Fruit fly (Drosophila melanogaster) whole organism, embryonic: Measurements from ENCODE around the gene CG12507.

Experiments
- CG10147 ChIP-seq: fragments of 200-800 bp; sonication (Bioruptor generic); optimal IDR thresholded peaks from 2 replicates; lab custom pipeline; 2019; ENCODE audit warnings: missing biosample characterization, mild to moderate bottlenecking, missing genetic modification characterization, moderate library complexity
- CG10321 ChIP-seq: fragments of 200-800 bp; sonication (Bioruptor generic); IDR thresholded peaks from 2 replicates; pipeline ENCODE4 v1.3.6; 2022; ENCODE audit warnings: missing biosample characterization, missing genetic modification characterization
- CG10431 ChIP-seq: fragments of 200-800 bp; sonication (Bioruptor generic); optimal IDR thresholded peaks from 3 replicates; lab custom pipeline; 2018; ENCODE audit warnings: missing biosample characterization, mild to moderate bottlenecking, missing genetic modification characterization
- CG10565 ChIP-seq: fragments of 200-800 bp; sonication (Bioruptor generic); optimal IDR thresholded peaks from 3 replicates; lab custom pipeline; 2016; ENCODE audit warnings: missing biosample characterization, mild to moderate bottlenecking, missing genetic modification characterization
- CG12299 ChIP-seq: fragments of 200-800 bp; sonication (Bioruptor generic); optimal IDR thresholded peaks from 2 replicates; lab custom pipeline; 2018; ENCODE audit warnings: missing biosample characterization, mild to moderate bottlenecking, missing genetic modification characterization
- CG13424 ChIP-seq: fragments of 200-800 bp; sonication (Bioruptor generic); optimal IDR thresholded peaks from 2 replicates; lab custom pipeline; 2019; ENCODE audit warnings: missing biosample characterization, mild to moderate bottlenecking, missing genetic modification characterization, moderate library complexity
- CG16863 ChIP-seq: fragments of 200-800 bp; sonication (Bioruptor generic); optimal IDR thresholded peaks from 3 replicates; lab custom pipeline; 2016; ENCODE audit warnings: missing biosample characterization, missing genetic modification characterization
- CG17912 ChIP-seq: fragments of 200-800 bp; sonication (Bioruptor generic); optimal IDR thresholded peaks from 2 replicates; lab custom pipeline; 2018; ENCODE audit warnings: missing biosample characterization, mild to moderate bottlenecking, missing genetic modification characterization
- CG3065 ChIP-seq: fragments of 200-800 bp; sonication (Bioruptor generic); optimal IDR thresholded peaks from 2 replicates; lab custom pipeline; 2016; ENCODE audit warnings: missing biosample characterization, missing genetic modification characterization
- CG4854 ChIP-seq: fragments of 200-800 bp; sonication (Bioruptor generic); optimal IDR thresholded peaks from 2 replicates; lab custom pipeline; 2016; ENCODE audit warnings: missing biosample characterization, missing genetic modification characterization, inconsistent platforms
- CG6813 ChIP-seq: fragments of 200-800 bp; sonication (Bioruptor generic); optimal IDR thresholded peaks from 2 replicates; lab custom pipeline; 2017; ENCODE audit warnings: missing biosample characterization, missing genetic modification characterization, mild to moderate bottlenecking, moderate library complexity, missing genetic modification reagents
- CG6854 ChIP-seq: fragments of 200-800 bp; sonication (Bioruptor generic); optimal IDR thresholded peaks from 3 replicates; lab custom pipeline; 2017; ENCODE audit warnings: missing biosample characterization, mild to moderate bottlenecking, missing genetic modification characterization
- CG7745 ChIP-seq: fragments of 200-800 bp; sonication (Bioruptor generic); optimal IDR thresholded peaks from 2 replicates; lab custom pipeline; 2018; ENCODE audit warnings: missing biosample characterization, mild to moderate bottlenecking, missing genetic modification characterization, moderate library complexity
- CG8089 ChIP-seq: fragments of 200-800 bp; sonication (Bioruptor generic); optimal IDR thresholded peaks from 3 replicates; lab custom pipeline; 2016; ENCODE audit warnings: missing biosample characterization, missing genetic modification characterization
- CG8290 ChIP-seq, 3 experiments: fragments of 200-800 bp; sonication (Bioruptor generic); optimal IDR thresholded peaks; 2 replicates each; lab custom pipeline; 2016 to 2019; ENCODE audit warnings: missing biosample characterization in 3 of 3, missing genetic modification characterization in 3 of 3, mild to moderate bottlenecking in 2 of 3, moderate library complexity in 1 of 3
- CG8359 ChIP-seq: fragments of 200-800 bp; sonication (Bioruptor generic); optimal IDR thresholded peaks from 2 replicates; lab custom pipeline; 2017; ENCODE audit warnings: missing biosample characterization, mild to moderate bottlenecking, missing genetic modification characterization, borderline replicate concordance
- CG8765 ChIP-seq: fragments of 200-800 bp; sonication (Bioruptor generic); IDR thresholded peaks from 2 replicates; pipeline ENCODE4 v1.3.6; 2022; ENCODE audit warnings: missing biosample characterization, missing genetic modification characterization
- CG8924 ChIP-seq: fragments of 200-800 bp; optimal IDR thresholded peaks from 3 replicates; lab custom pipeline; 2019; ENCODE audit warnings: missing biosample characterization, mild to moderate bottlenecking, missing genetic modification characterization, moderate library complexity
- Doc3 ChIP-seq: fragments of 200-800 bp; sonication (Bioruptor generic); IDR thresholded peaks from 3 replicates; pipeline ENCODE4 v1.3.6; 2022; ENCODE audit warnings: missing biosample characterization, missing genetic modification characterization; ENCODE audit not compliant: partially characterized antibody
- Drgx ChIP-seq: fragments of 200-800 bp; sonication (Bioruptor generic); IDR thresholded peaks from 2 replicates; pipeline ENCODE4 v1.3.6; 2022; ENCODE audit warnings: missing biosample characterization, missing genetic modification characterization
- Eip74EF ChIP-seq, 2 experiments: fragments of 200-800 bp in 1 of 2; fragments of >200 bp in 1 of 2; sonication (Bioruptor generic) in 1 of 2; optimal IDR thresholded peaks; 2 replicates each; lab custom pipeline; 2017 to 2019; ENCODE audit warnings: missing biosample characterization in 2 of 2, missing genetic modification characterization in 2 of 2, mild to moderate bottlenecking in 1 of 2, moderate library complexity in 1 of 2
- H2.0 ChIP-seq: fragments of 200-800 bp; sonication (Bioruptor generic); IDR thresholded peaks from 2 replicates; pipeline ENCODE4 v1.3.6; 2022; ENCODE audit warnings: missing biosample characterization, missing genetic modification characterization
- HLH4C ChIP-seq: fragments of 200-800 bp; sonication (Bioruptor generic); IDR thresholded peaks from 3 replicates; pipeline ENCODE4 v1.3.6; 2022; ENCODE audit warnings: missing biosample characterization, missing genetic modification characterization; ENCODE audit not compliant: partially characterized antibody
- HLHmδ ChIP-seq: fragments of 200-800 bp; sonication (Bioruptor generic); optimal IDR thresholded peaks from 2 replicates; lab custom pipeline; 2018; ENCODE audit warnings: missing biosample characterization, mild to moderate bottlenecking, missing genetic modification characterization, moderate library complexity
- Hr3 ChIP-seq: fragments of 200-800 bp; sonication (Bioruptor generic); optimal IDR thresholded peaks from 3 replicates; lab custom pipeline; 2016; ENCODE audit warnings: missing biosample characterization, missing genetic modification characterization
- Hsf ChIP-seq: fragments of 200-800 bp; sonication (Bioruptor generic); optimal IDR thresholded peaks from 3 replicates; lab custom pipeline; 2016; ENCODE audit warnings: missing biosample characterization, missing genetic modification characterization
- Lpt ChIP-seq: fragments of >200 bp; optimal IDR thresholded peaks from 2 replicates; lab custom pipeline; 2018; ENCODE audit warnings: missing biosample characterization, missing genetic modification characterization
- Oli ChIP-seq: fragments of 200-800 bp; sonication (Bioruptor generic); optimal IDR thresholded peaks from 2 replicates; lab custom pipeline; 2018; ENCODE audit warnings: missing biosample characterization, mild to moderate bottlenecking, missing genetic modification characterization, moderate library complexity
- Optix ChIP-seq: fragments of 200-800 bp; sonication (Bioruptor generic); IDR thresholded peaks from 3 replicates; pipeline ENCODE4 v1.3.6; 2022; ENCODE audit warnings: missing biosample characterization, missing genetic modification characterization
- Rx ChIP-seq: fragments of 200-800 bp; sonication (Bioruptor generic); IDR thresholded peaks from 2 replicates; pipeline ENCODE4 v1.3.6; 2022; ENCODE audit warnings: missing biosample characterization, missing genetic modification characterization
- ac ChIP-seq: fragments of 200-800 bp; sonication (Bioruptor generic); optimal IDR thresholded peaks from 3 replicates; lab custom pipeline; 2017; ENCODE audit warnings: missing biosample characterization, mild to moderate bottlenecking, missing genetic modification characterization
- exex ChIP-seq: fragments of 200-800 bp; sonication (Bioruptor generic); optimal IDR thresholded peaks from 4 replicates; lab custom pipeline; 2018; ENCODE audit warnings: missing biosample characterization, mild to moderate bottlenecking, missing genetic modification characterization, moderate library complexity
- fru ChIP-seq: fragments of >200 bp; optimal IDR thresholded peaks from 2 replicates; lab custom pipeline; 2017
- gce ChIP-seq: fragments of 200-800 bp; sonication (Bioruptor generic); IDR thresholded peaks from 3 replicates; pipeline ENCODE4 v1.3.6; 2022; ENCODE audit warnings: missing biosample characterization, missing genetic modification characterization
- gcm2 ChIP-seq: fragments of 200-800 bp; sonication (Bioruptor generic); optimal IDR thresholded peaks from 2 replicates; lab custom pipeline; 2016; ENCODE audit warnings: missing biosample characterization, missing genetic modification characterization
- gem ChIP-seq: fragments of 200-800 bp; sonication (Bioruptor generic); optimal IDR thresholded peaks from 2 replicates; lab custom pipeline; 2019; ENCODE audit warnings: missing biosample characterization, mild to moderate bottlenecking, missing genetic modification characterization, moderate library complexity
- gt ChIP-seq: fragments of 200-800 bp; sonication (Bioruptor generic); IDR thresholded peaks from 2 replicates; pipeline ENCODE4 v1.3.6; 2022; ENCODE audit warnings: missing biosample characterization, missing genetic modification characterization
- inv ChIP-seq: fragments of 200-800 bp; sonication (Bioruptor generic); IDR thresholded peaks from 2 replicates; pipeline ENCODE4 v1.3.6; 2022; ENCODE audit warnings: missing biosample characterization, missing genetic modification characterization; ENCODE audit not compliant: partially characterized antibody
- jing ChIP-seq: fragments of 200-800 bp; sonication (Bioruptor generic); optimal IDR thresholded peaks from 2 replicates; lab custom pipeline; 2018; ENCODE audit warnings: missing biosample characterization, mild to moderate bottlenecking, missing genetic modification characterization
- jumu ChIP-seq: fragments of 200-800 bp; sonication (Bioruptor generic); optimal IDR thresholded peaks from 3 replicates; lab custom pipeline; 2016; ENCODE audit warnings: missing biosample characterization, missing genetic modification characterization
- nom ChIP-seq: fragments of 200-800 bp; sonication (Bioruptor generic); optimal IDR thresholded peaks from 2 replicates; lab custom pipeline; 2017; ENCODE audit warnings: missing biosample characterization, missing genetic modification characterization, mild to moderate bottlenecking, moderate library complexity, missing genetic modification reagents
- org-1 ChIP-seq: fragments of 200-800 bp; sonication (Bioruptor generic); optimal IDR thresholded peaks from 2 replicates; lab custom pipeline; 2017; ENCODE audit warnings: missing biosample characterization, missing genetic modification characterization
- pnt ChIP-seq: fragments of 200-800 bp; sonication (Bioruptor generic); optimal IDR thresholded peaks from 3 replicates; lab custom pipeline; 2016; ENCODE audit warnings: missing biosample characterization, missing genetic modification characterization
- prd ChIP-seq, 3 experiments: fragments of >200 bp in 2 of 3; fragments of 200-800 bp in 1 of 3; sonication (Bioruptor generic) in 1 of 3; optimal IDR thresholded peaks in 2 of 3; IDR thresholded peaks in 1 of 3; 2 replicates in 2 of 3; 3 replicates in 1 of 3; pipeline versions ENCODE4 v1.3.6 to Lab custom; 2017 to 2022; ENCODE audit warnings: missing biosample characterization in 1 of 3, missing genetic modification characterization in 1 of 3
- salm ChIP-seq: fragments of 200-800 bp; sonication (Bioruptor generic); optimal IDR thresholded peaks from 2 replicates; lab custom pipeline; 2018; ENCODE audit warnings: missing biosample characterization, mild to moderate bottlenecking, missing genetic modification characterization
- shn ChIP-seq: fragments of 200-800 bp; sonication (Bioruptor generic); optimal IDR thresholded peaks from 3 replicates; lab custom pipeline; 2016; ENCODE audit warnings: missing biosample characterization, missing genetic modification characterization
- unc-4 ChIP-seq: fragments of 200-800 bp; sonication (Bioruptor generic); IDR thresholded peaks from 2 replicates; pipeline ENCODE4 v1.3.6; 2022; ENCODE audit warnings: missing biosample characterization, missing genetic modification characterization; ENCODE audit not compliant: partially characterized antibody
- unpg ChIP-seq: fragments of 200-800 bp; sonication (Bioruptor generic); optimal IDR thresholded peaks from 3 replicates; lab custom pipeline; 2018; ENCODE audit warnings: missing biosample characterization, mild to moderate bottlenecking, missing genetic modification characterization, moderate library complexity

Gene CG12507

DNA sequence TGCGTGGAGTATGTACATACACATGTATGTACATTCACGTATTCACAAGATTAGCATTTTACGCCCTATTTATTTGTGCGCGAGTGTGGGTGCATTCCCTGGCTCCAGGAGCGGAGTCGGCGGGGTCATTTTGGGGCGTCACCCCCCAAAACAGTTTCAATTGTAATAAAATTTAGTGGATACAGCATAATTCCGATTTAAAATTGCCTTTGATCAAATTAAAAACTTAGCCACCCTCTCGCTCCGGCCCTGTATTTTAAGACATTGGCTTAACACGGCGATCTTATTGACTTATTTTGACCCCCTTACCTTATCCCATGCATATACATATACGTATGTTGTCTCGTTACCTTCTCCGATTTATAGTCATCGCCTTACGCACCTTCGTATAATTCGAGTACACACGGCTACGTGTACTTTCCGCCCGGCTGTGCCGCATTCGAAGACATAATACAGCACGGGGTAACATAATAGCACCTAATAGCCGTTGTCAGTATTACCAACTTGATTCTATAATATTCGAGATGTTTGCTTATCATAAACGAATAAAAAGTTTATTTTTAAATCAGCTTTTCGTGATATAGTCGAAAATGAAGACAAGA, 13.1 kb upstream of the CG12507 start (continued):
- peak; percentile 32 for TF ChIP-seq CG6854
- 0 out of 2 replicates have a peak, but pooled peaks have one; percentile 36 for TF ChIP-seq inv (GFP tag; lab: Robert Waterston, UW)
- peak; percentile 94 for TF ChIP-seq pnt (GFP tag; lab: Kevin White, UChicago)
- no peak for TF ChIP-seq prd (optimal IDR thresholded peaks at IDR 0.05; lab: Kevin White, UChicago)
- peak; percentile 95 for TF ChIP-seq prd (GFP tag; IDR thresholded peaks at IDR 0.05; lab: Robert Waterston, UW)
- TF ChIP-seq Rx (GFP tag; lab: Robert Waterston, UW), result peak; percentile 81
- TF ChIP-seq shn, result peak; percentile 73
- peak; percentile 64 for TF ChIP-seq CG16863 (GFP tag; lab: Kevin White, UChicago)
- no peak for TF ChIP-seq CG7745 (tag; lab: Kevin White, UChicago)
- peak; percentile 70 for TF ChIP-seq jing
- peak; percentile 82 for TF ChIP-seq Oli (tag; lab: Kevin White, UChicago)
- TF ChIP-seq CG10321 (GFP tag; lab: Robert Waterston, UW), result peak; percentile 60
- peak; percentile 80 for TF ChIP-seq org-1 (GFP tag; lab: Kevin White, UChicago)
- peak; percentile 36 for TF ChIP-seq CG4854 (GFP tag; lab: Kevin White, UChicago)
- peak; percentile 54 for TF ChIP-seq CG8924
- TF ChIP-seq gem, result peak; percentile 81
- no peak for TF ChIP-seq Lpt (GFP tag; lab: Kevin White, UChicago)
- peak; percentile 68 for TF ChIP-seq unpg
- TF ChIP-seq CG8359, result peak; percentile 60

- peak; percentile 73 for TF ChIP-seq H2.0 (GFP tag; lab: Robert Waterston, UW)
- peak; percentile 87 for TF ChIP-seq Drgx (GFP tag; lab: Robert Waterston, UW)
- TF ChIP-seq CG17912, result peak; percentile 80
- peak; percentile 10 for TF ChIP-seq jumu
- TF ChIP-seq HLH4C (GFP tag; lab: Robert Waterston, UW), result no peak
- peak; percentile 82 for TF ChIP-seq ac (GFP tag; lab: Kevin White, UChicago)
- TF ChIP-seq exex, result peak; percentile 34
- TF ChIP-seq Eip74EF (GFP tag; optimal IDR thresholded peaks at IDR 0.05; lab: Kevin White, UChicago), result peak in 1 of 2 experiments; percentile 79
- TF ChIP-seq CG8290 (GFP tag; optimal IDR thresholded peaks at IDR 0.05; lab: Kevin White, UChicago), result peak; percentile 27
- peak; percentile 63 to 79 for TF ChIP-seq CG8290 (tag; optimal IDR thresholded peaks at IDR 0.05; lab: Kevin White, UChicago)
- TF ChIP-seq CG10565 (GFP tag; lab: Kevin White, UChicago), result no peak
- peak; percentile 89 for TF ChIP-seq gem
- TF ChIP-seq CG6813 (GFP tag; lab: Kevin White, UChicago), result peak; percentile 96
- TF ChIP-seq Optix (GFP tag; lab: Robert Waterston, UW), result peak; percentile 76
- TF ChIP-seq HLHmδ (GFP tag; lab: Kevin White, UChicago), result no peak
- TF ChIP-seq Hsf (GFP tag; lab: Kevin White, UChicago), result peak; percentile 64
- TF ChIP-seq CG3065 (GFP tag; lab: Kevin White, UChicago), result no peak
- no peak for TF ChIP-seq gcm2 (GFP tag; lab: Kevin White, UChicago)
- TF ChIP-seq salm (tag; lab: Kevin White, UChicago), result peak; percentile 82
- TF ChIP-seq CG8089, result peak; percentile 16
- peak; percentile 79 for TF ChIP-seq CG8765 (GFP tag; lab: Robert Waterston, UW)
- TF ChIP-seq unc-4 (GFP tag; lab: Robert Waterston, UW), result no peak
- TF ChIP-seq Doc3, result no peak
- peak; percentile 87 for TF ChIP-seq CG12299 (tag; lab: Kevin White, UChicago)
- peak; percentile 84 for TF ChIP-seq gce (GFP tag; lab: Robert Waterston, UW)
- peak; percentile 34; the same call in 1 of the 2 replicates for TF ChIP-seq gt
- peak; percentile 87 for TF ChIP-seq CG10431 (GFP tag; lab: Kevin White, UChicago)
- TF ChIP-seq fru (lab: Kevin White, UChicago), result no peak
- TF ChIP-seq CG13424 (tag; lab: Kevin White, UChicago), result peak; percentile 91
- peak; percentile 94 for TF ChIP-seq nom (GFP tag; lab: Kevin White, UChicago)
- peak; percentile 5 for TF ChIP-seq Hr3
- TF ChIP-seq CG10147, result peak; percentile 71
Observed at dm6 chrX:16278783-16279182, 12.4 kb upstream of the CG12507 start.
